Fruit fly (Drosophila melanogaster): ENCODE measurements around the gene CG31446.

Gene CG31446

DNA sequence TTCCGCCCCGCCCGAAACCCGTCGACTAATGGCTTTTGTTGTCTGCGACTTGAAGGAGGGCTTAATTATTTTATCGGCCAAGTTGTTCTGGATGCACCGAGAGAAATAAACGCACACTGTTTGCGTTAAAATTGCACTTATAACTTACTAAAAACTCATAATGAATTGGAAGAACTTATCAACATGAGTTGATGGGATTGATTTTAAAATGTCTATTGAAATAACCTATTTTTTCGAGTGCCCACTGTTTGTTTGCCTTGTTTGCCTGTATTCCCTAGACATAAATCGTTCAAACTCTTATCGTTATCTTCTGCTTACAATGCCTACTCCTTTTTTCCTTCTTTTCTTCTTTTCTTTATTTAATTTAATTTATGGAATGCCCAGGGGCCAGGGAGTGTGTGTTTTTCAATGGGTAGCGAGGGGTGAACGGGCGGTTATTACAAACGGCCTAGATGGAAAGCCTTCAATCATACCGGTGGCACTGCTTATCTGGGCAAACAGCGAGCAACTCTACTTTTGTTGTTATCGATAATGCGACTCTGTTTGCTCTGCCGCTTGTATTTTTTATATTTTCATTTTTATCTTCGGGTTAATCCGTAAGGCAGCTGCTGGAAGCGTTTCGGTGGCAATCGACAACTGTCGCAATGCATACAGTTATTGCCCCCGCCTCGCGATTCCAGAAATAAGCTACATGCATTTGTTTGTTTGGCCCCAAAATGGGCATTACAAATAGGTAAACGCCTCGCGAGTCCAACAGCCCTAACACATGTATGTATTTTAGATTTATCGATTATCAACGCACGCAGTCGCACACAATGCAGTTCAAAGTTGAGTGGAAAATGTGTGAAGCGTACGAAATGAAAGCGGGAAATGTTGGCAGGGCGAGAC, 16.5 kb upstream of the CG31446 start (continued):
- TF ChIP-seq Opbp (GFP tag; IDR thresholded peaks at IDR 0.05; ENCODE audit: partially characterized antibody) (no peak), CG6654 (GFP tag; optimal IDR thresholded peaks at IDR 0.05) (no peak), chm (GFP tag; IDR thresholded peaks at IDR 0.05) (peak; percentile 40; the same call in 1 of the 2 replicates), dpn (GFP tag; optimal IDR thresholded peaks at IDR 0.05) (peak; percentile 1 to 39), CG9876 (GFP tag; optimal IDR thresholded peaks at IDR 0.05) (no peak), sima (GFP tag; optimal IDR thresholded peaks at IDR 0.05) (no peak), NC2β (GFP tag; optimal IDR thresholded peaks at IDR 0.05) (no peak), cad (GFP tag; optimal IDR thresholded peaks at IDR 0.05) (no peak), Rfx (GFP tag; IDR thresholded peaks at IDR 0.05) (no peak), H15 (GFP tag; IDR thresholded peaks at IDR 0.05) (peak; percentile 52; the same call in 2 of the 3 replicates), chinmo (GFP tag; IDR thresholded peaks at IDR 0.05; ENCODE audit: partially characterized antibody) (no peak), pnt (GFP tag; optimal IDR thresholded peaks at IDR 0.05) (peak; percentile 64), HLH54F (GFP tag; optimal IDR thresholded peaks at IDR 0.05) (no peak), vfl (GFP tag; optimal IDR thresholded peaks at IDR 0.05) (no peak), Pdp1 (GFP tag; optimal IDR thresholded peaks at IDR 0.05) (peak in 1 of 2 experiments; percentile 56), repo (GFP tag; optimal IDR thresholded peaks at IDR 0.05) (no peak), CG14965 (GFP tag; optimal IDR thresholded peaks at IDR 0.05; ENCODE audit: borderline replicate concordance) (no peak), CG7786 (GFP tag; optimal IDR thresholded peaks at IDR 0.05) (no peak), Lim3 (GFP tag; IDR thresholded peaks at IDR 0.05) (no peak), Hmr (GFP tag; optimal IDR thresholded peaks at IDR 0.05) (peak; percentile 27), CG15696 (tag; optimal IDR thresholded peaks at IDR 0.05) (peak; percentile 4), pho (GFP tag; optimal IDR thresholded peaks at IDR 0.05) (no peak), CG1647 (GFP tag; optimal IDR thresholded peaks at IDR 0.05) (no peak), fd102C (GFP tag; optimal IDR thresholded peaks at IDR 0.05) (peak; percentile 13), sim (GFP tag; IDR thresholded peaks at IDR 0.05) (0 out of 2 replicates have a peak, but pooled peaks have one; percentile 31), ATbp (GFP tag; optimal IDR thresholded peaks at IDR 0.05) (peak; percentile 79), CG14050 (GFP tag; IDR thresholded peaks at IDR 0.05) (0 out of 3 replicates have a peak, but pooled peaks have one; percentile 17), phol (tag; optimal IDR thresholded peaks at IDR 0.05) (peak; percentile 60), gcm (GFP tag; optimal IDR thresholded peaks at IDR 0.05) (peak; percentile 10), Hr51 (GFP tag; optimal IDR thresholded peaks at IDR 0.05) (peak in 1 of 2 experiments; percentile 55), pros (GFP tag; optimal IDR thresholded peaks at IDR 0.05) (no peak), Med (GFP tag) (peak; percentile 48), CG8924 (tag; optimal IDR thresholded peaks at IDR 0.05) (peak; percentile 26), Max (GFP tag; optimal IDR thresholded peaks at IDR 0.05) (peak; percentile 15), grn (GFP tag; optimal IDR thresholded peaks at IDR 0.05) (peak; percentile 79), CG14667 (GFP tag; IDR thresholded peaks at IDR 0.05) (no peak), CG12659 (GFP tag; optimal IDR thresholded peaks at IDR 0.05) (peak; percentile 28), gem (tag; optimal IDR thresholded peaks at IDR 0.05) (peak; percentile 79), sc (optimal IDR thresholded peaks at IDR 0.05) (no peak), sc (GFP tag; optimal IDR thresholded peaks at IDR 0.05) (peak; percentile 64), Nf-YA (GFP tag; IDR thresholded peaks at IDR 0.05) (no peak), lmd (GFP tag; IDR thresholded peaks at IDR 0.05) (peak; percentile 14; the same call in 1 of the 2 replicates), CG10959 (GFP tag; IDR thresholded peaks at IDR 0.05) (no peak; the same call in 1 of the 2 replicates), Scr (GFP tag; IDR thresholded peaks at IDR 0.05; ENCODE audit: partially characterized antibody) (no peak), ham (GFP tag; IDR thresholded peaks at IDR 0.05) (no peak), tna (GFP tag; IDR thresholded peaks at IDR 0.05; ENCODE audit: partially characterized antibody) (no peak), CG7372 (GFP tag; IDR thresholded peaks at IDR 0.05) (no peak), ash1 (GFP tag; optimal IDR thresholded peaks at IDR 0.05) (no peak), Poxn (GFP tag; IDR thresholded peaks at IDR 0.05) (no peak)

Measured in whole organism, embryonic.